Worm (Caenorhabditis elegans): ENCODE results near the gene srx-130.
A peak's percentile ranks its signal among the peaks of the same experiment; 100 is the strongest.

Gene srx-130

ce11 chrV:13850170-13850569 lies 6.9 kb downstream of the srx-130 start, which contains the start of gene hpx-2:
Gene hpx-2 (plus strand): TSS chrV:13850470.
- TF ChIP-seq lir-3 (tag; optimal IDR thresholded peaks at IDR 0.05; ENCODE audit: poor library complexity) (no peak), nhr-237 (tag; optimal IDR thresholded peaks at IDR 0.05) (no peak), rnt-1 (tag; optimal IDR thresholded peaks at IDR 0.05) (no peak), vab-15 (tag; optimal IDR thresholded peaks at IDR 0.05) (no peak), nhr-77 (tag; optimal IDR thresholded peaks at IDR 0.05) (no peak), unc-30 (tag; optimal IDR thresholded peaks at IDR 0.05) (no peak), nhr-19 (GFP tag; conservative IDR thresholded peaks at IDR 0.05) (no peak), fos-1 (tag; optimal IDR thresholded peaks at IDR 0.05) (no peak), pqm-1 (tag; optimal IDR thresholded peaks at IDR 0.05) (no peak), aha-1 (tag; optimal IDR thresholded peaks at IDR 0.05) (no peak), efl-1 (optimal IDR thresholded peaks at IDR 0.05) (no peak), efl-1 (GFP tag; optimal IDR thresholded peaks at IDR 0.05 in 1 of 2) (no peak), ces-1 (GFP tag; optimal IDR thresholded peaks at IDR 0.05) (no peak), blmp-1 (tag; optimal IDR thresholded peaks at IDR 0.05) (no peak), dpl-1 (GFP tag; optimal IDR thresholded peaks at IDR 0.05) (no peak), mep-1 (tag; optimal IDR thresholded peaks at IDR 0.05) (no peak), sup-37 (GFP tag; optimal IDR thresholded peaks at IDR 0.05) (no peak), ceh-90 (tag; optimal IDR thresholded peaks at IDR 0.05) (no peak), swsn-7 (tag; optimal IDR thresholded peaks at IDR 0.05) (no peak)

DNA sequence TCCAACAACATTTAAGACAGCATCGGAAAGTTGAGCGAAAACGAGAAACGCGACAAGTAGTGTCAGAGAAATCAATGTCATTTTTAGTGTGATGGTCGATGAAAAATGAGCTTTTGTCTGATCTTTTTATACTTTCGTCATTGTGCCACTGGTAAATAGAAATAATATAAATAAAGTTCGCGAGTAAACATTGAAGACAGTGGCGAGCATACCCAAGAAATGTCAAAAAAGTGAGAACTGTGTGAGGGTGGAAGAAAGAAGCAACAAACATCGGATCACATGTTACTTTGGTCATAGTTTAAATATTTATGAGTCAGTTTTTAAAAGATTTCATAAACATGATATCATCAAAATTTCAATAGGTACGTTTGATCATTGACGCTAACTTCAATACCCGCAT lies 11.1 kb downstream of the srx-130 start, which contains the start of gene ttr-21:
ttr-21 (minus strand) TSS at position 100 of the 400 bp plus-strand sequence.
- TF ChIP-seq hlh-17 (GFP tag; optimal IDR thresholded peaks at IDR 0.05; ENCODE audit: borderline replicate concordance) (no peak), fkh-4 (tag; optimal IDR thresholded peaks at IDR 0.05; ENCODE audit: borderline replicate concordance) (no peak), nhr-76 (tag; optimal IDR thresholded peaks at IDR 0.05) (no peak), dpl-1 (GFP tag; optimal IDR thresholded peaks at IDR 0.05) (no peak), nhr-20 (tag; optimal IDR thresholded peaks at IDR 0.05) (peak; percentile 9), ets-5 (GFP tag; IDR thresholded peaks at IDR 0.05) (no peak), sptf-1 (tag; optimal IDR thresholded peaks at IDR 0.05) (no peak), efl-3 (GFP tag; optimal IDR thresholded peaks at IDR 0.05) (no peak)

DNA sequence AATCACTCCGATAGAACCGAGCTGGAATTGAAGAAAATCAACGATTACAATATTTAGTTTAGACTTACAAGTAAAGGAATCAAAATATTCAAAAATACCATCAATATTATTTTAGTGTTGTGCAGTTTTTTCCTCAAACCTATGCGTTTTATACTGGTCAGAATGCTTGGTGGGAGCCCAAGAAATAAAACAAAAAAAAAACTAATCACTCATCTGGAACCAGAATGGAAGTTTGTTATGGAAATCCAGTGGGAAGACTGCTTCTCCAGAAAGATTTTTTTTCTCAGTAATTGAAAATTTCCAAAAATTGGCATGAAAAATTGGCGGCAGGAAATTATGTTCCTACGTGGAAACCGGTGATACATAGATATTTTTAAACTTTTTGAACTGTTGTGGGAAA lies 13.1 kb downstream of the srx-130 start, which contains the start of gene srx-134:
srx-134 (minus strand) TSS at position 101 of the 400 bp plus-strand sequence.
- TF ChIP-seq zag-1 (tag; optimal IDR thresholded peaks at IDR 0.05) = no peak
- no peak for TF ChIP-seq hlh-17 (GFP tag; optimal IDR thresholded peaks at IDR 0.05; ENCODE audit: borderline replicate concordance)
- no peak for TF ChIP-seq nhr-84 (tag; optimal IDR thresholded peaks at IDR 0.05)

ce11 chrV:13857132-13857531 lies 13.9 kb downstream of the srx-130 start, which contains the start of gene srx-136:
Gene srx-136 (plus strand): TSS chrV:13857432.
- TF ChIP-seq jun-1 (tag; optimal IDR thresholded peaks at IDR 0.05) (no peak), lin-15B (tag; optimal IDR thresholded peaks at IDR 0.05) (no peak), nhr-77 (tag; optimal IDR thresholded peaks at IDR 0.05) (no peak), ceh-88 (GFP tag; IDR thresholded peaks at IDR 0.05) (no peak), nhr-12 (tag; optimal IDR thresholded peaks at IDR 0.05) (no peak), mep-1 (tag; optimal IDR thresholded peaks at IDR 0.05) (no peak), pqm-1 (tag; optimal IDR thresholded peaks at IDR 0.05) (no peak)

DNA sequence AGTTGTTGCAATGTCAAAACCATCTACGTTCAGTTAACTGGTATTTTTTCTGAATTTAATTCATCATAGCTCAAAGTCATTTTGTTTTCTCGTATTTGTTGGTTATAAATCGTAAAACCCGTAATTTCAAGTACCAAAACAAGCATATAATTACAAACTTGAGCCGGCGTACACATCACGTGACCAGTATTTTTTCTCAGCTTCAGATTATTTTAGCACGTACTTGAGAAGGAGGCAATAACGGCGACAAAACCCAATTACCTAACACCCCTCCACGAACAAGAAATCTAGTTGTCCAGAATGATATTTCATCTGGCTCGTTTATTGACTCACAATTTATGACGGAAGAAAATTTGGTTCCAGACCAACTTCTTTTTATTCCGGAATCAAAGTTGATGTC lies 15.7 kb downstream of the srx-130 start, which contains the start of gene srx-135:
srx-135 (plus strand) TSS at position 301 of the 400 bp plus-strand sequence.
- TF ChIP-seq snu-23 (GFP tag; optimal IDR thresholded peaks at IDR 0.05) (no peak), sptf-1 (tag; optimal IDR thresholded peaks at IDR 0.05) (no peak), lir-3 (tag; optimal IDR thresholded peaks at IDR 0.05; ENCODE audit: poor library complexity) (no peak), nhr-19 (GFP tag; conservative IDR thresholded peaks at IDR 0.05) (no peak), mab-9 (GFP tag; IDR thresholded peaks at IDR 0.05) (no peak), F16B12.6 (tag; optimal IDR thresholded peaks at IDR 0.05) (no peak), ceh-88 (GFP tag; IDR thresholded peaks at IDR 0.05) (no peak)

Measured in whole organism, L1 larva.